Worm (Caenorhabditis elegans) whole organism, L4 larva: Measurements from ENCODE around the gene srw-94.

Experiments used
- ZK546.5 ChIP-seq, 2 experiments: sonication (generic microtip); optimal IDR thresholded peaks; 2 replicates each; lab custom pipeline; 2017; ENCODE audit warnings: missing biosample characterization in 2 of 2, missing genetic modification characterization in 2 of 2
- ama-1 ChIP-seq: fragments of 150-350 bp; optimal IDR thresholded peaks from 2 replicates; lab custom pipeline; 2014; ENCODE audit warnings: inconsistent platforms, mixed read lengths
- arid-1 ChIP-seq: fragments of 200-800 bp; sonication (Bioruptor generic); conservative IDR thresholded peaks from 2 replicates; pipeline ENCODE4 v1.3.6; 2022; ENCODE audit warnings: missing genetic modification reagents, missing genetic modification characterization, missing compliant biosample characterization
- ceh-82 ChIP-seq: sonication (generic microtip); optimal IDR thresholded peaks from 2 replicates; lab custom pipeline; 2017; ENCODE audit warnings: missing biosample characterization, missing genetic modification characterization
- ces-1 ChIP-seq: fragments of 150-350 bp; sonication (generic microtip); optimal IDR thresholded peaks from 4 replicates; lab custom pipeline; 2014; ENCODE audit warnings: missing biosample characterization, missing genetic modification reagents, missing genetic modification characterization
- lin-15B ChIP-seq: fragments of 150-350 bp; sonication (generic microtip); optimal IDR thresholded peaks from 3 replicates; lab custom pipeline; 2014; ENCODE audit warnings: missing biosample characterization, missing genetic modification characterization
- mxl-2 ChIP-seq: fragments of 200-800 bp; sonication (Bioruptor generic); conservative IDR thresholded peaks from 2 replicates; pipeline ENCODE4 v1.3.6; 2022; ENCODE audit warnings: missing genetic modification reagents, missing genetic modification characterization, missing compliant biosample characterization
- nhr-77 ChIP-seq: fragments of 150-350 bp; optimal IDR thresholded peaks from 2 replicates; lab custom pipeline; 2014; ENCODE audit warnings: missing biosample characterization, missing genetic modification characterization
- unc-39 ChIP-seq: sonication (generic microtip); optimal IDR thresholded peaks from 2 replicates; lab custom pipeline; 2017; ENCODE audit warnings: missing biosample characterization, missing genetic modification characterization

DNA sequence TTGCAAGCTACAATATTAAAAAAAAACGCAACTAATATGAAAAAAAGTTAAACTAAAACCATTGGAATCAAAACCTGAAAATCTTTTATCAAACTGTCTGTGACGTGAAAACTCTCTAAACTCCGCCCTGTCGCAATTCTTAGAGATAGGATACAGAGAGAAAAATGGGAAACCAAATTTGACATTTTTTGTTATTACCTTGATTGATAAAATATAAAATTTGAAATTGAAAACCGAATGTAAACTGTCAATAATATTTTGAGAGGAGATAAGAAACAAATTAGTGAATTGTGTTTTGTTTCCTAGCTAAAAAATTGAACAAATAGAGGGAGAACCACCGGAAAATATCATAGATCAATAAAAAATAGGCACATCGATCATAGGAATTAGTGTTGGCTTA, 7.6 kb downstream of the srw-94 start:
- TF ChIP-seq ama-1 (no peak), arid-1 (GFP tag; lab: Robert Waterston, UW) (no peak), nhr-77 (tag; lab: Kevin White, UChicago) (no peak), lin-15B (no peak), mxl-2 (GFP tag; lab: Robert Waterston, UW) (no peak), ces-1 (no peak), unc-39 (tag; lab: Kevin White, UChicago) (no peak), ceh-82 (tag; lab: Kevin White, UChicago) (no peak), ZK546.5 (tag; optimal IDR thresholded peaks at IDR 0.05; lab: Kevin White, UChicago) (no peak)
